Worm (Caenorhabditis elegans): ENCODE data around the gene istr-1.

DNA sequence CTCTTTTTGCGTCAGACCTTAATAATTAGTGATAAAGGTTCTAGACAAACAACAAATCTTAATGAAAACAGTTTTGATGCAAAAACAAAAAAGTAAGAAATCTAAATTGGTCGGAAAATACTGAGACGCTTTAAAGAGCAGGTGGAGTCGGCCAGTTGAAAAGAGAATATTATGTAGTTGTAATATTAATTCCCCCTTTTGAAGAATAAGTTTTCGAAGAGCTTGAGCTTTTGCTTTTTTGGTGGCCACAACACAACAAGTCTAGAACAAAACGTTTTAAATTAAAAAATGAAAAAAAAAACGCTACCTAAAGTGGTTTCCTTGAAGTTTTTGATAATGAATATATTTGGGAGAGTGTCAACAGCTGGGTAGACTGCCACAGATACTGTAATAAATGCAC is 18.8 kb downstream of the istr-1 start, which contains the start of gene str-178:
- TF ChIP-seq nhr-77 (tag; optimal IDR thresholded peaks at IDR 0.05) (no peak), ZK546.5 (tag; optimal IDR thresholded peaks at IDR 0.05) (no peak), fkh-10 (GFP tag; optimal IDR thresholded peaks at IDR 0.05) (no peak)
